Fruit fly (Drosophila melanogaster) whole organism, embryonic: ENCODE results near the gene Dpm2.

Experiments used
- Abd-B ChIP-seq: fragments of 200-800 bp; sonication (Bioruptor generic); optimal IDR thresholded peaks from 2 replicates; lab custom pipeline; 2018; ENCODE audit warnings: missing biosample characterization, mild to moderate bottlenecking, missing genetic modification characterization, moderate library complexity
- Bdp1 ChIP-seq: fragments of 200-800 bp; sonication (Bioruptor generic); optimal IDR thresholded peaks from 3 replicates; lab custom pipeline; 2016; ENCODE audit warnings: missing biosample characterization, missing genetic modification characterization
- Bgb ChIP-seq: fragments of 200-800 bp; sonication (Bioruptor generic); IDR thresholded peaks from 2 replicates; pipeline ENCODE4 v1.3.6; 2022; ENCODE audit warnings: missing biosample characterization, missing genetic modification characterization; ENCODE audit not compliant: partially characterized antibody
- CG10147 ChIP-seq: fragments of 200-800 bp; sonication (Bioruptor generic); optimal IDR thresholded peaks from 2 replicates; lab custom pipeline; 2019; ENCODE audit warnings: missing biosample characterization, mild to moderate bottlenecking, missing genetic modification characterization, moderate library complexity
- CG10209 ChIP-seq: fragments of 200-800 bp; sonication (Bioruptor generic); optimal IDR thresholded peaks from 3 replicates; lab custom pipeline; 2017; ENCODE audit warnings: missing biosample characterization, mild to moderate bottlenecking, missing genetic modification characterization, missing genetic modification reagents
- CG10267 ChIP-seq: fragments of 200-800 bp; sonication (Bioruptor generic); optimal IDR thresholded peaks from 2 replicates; lab custom pipeline; 2018; ENCODE audit warnings: missing biosample characterization, mild to moderate bottlenecking, missing genetic modification characterization, moderate library complexity
- CG11696 ChIP-seq: fragments of 200-800 bp; sonication (Bioruptor generic); IDR thresholded peaks from 2 replicates; pipeline ENCODE4 v1.3.6; 2022; ENCODE audit warnings: missing biosample characterization, missing genetic modification characterization
- CG15479 ChIP-seq: fragments of 200-800 bp; sonication (Bioruptor generic); optimal IDR thresholded peaks from 3 replicates; lab custom pipeline; 2019; ENCODE audit warnings: missing biosample characterization, mild to moderate bottlenecking, missing genetic modification characterization, moderate library complexity
- CG17385 ChIP-seq: fragments of 200-800 bp; sonication (Bioruptor generic); optimal IDR thresholded peaks from 3 replicates; lab custom pipeline; 2018; ENCODE audit warnings: missing biosample characterization, mild to moderate bottlenecking, missing genetic modification characterization
- CG18599 ChIP-seq: fragments of 200-800 bp; sonication (Bioruptor generic); optimal IDR thresholded peaks from 3 replicates; lab custom pipeline; 2017; ENCODE audit warnings: missing biosample characterization, missing genetic modification characterization, mild to moderate bottlenecking, moderate library complexity, missing genetic modification reagents
- CG2129 ChIP-seq: fragments of 200-800 bp; sonication (Bioruptor generic); IDR thresholded peaks from 2 replicates; pipeline ENCODE4 v1.3.6; 2022; ENCODE audit warnings: missing biosample characterization, missing genetic modification characterization; ENCODE audit not compliant: partially characterized antibody
- CG3281 ChIP-seq: fragments of 200-800 bp; sonication (Bioruptor generic); optimal IDR thresholded peaks from 3 replicates; lab custom pipeline; 2017; ENCODE audit warnings: missing biosample characterization, mild to moderate bottlenecking, missing genetic modification characterization
- CG34422 ChIP-seq: fragments of 200-800 bp; sonication (Bioruptor generic); IDR thresholded peaks from 3 replicates; pipeline ENCODE4 v1.3.6; 2022; ENCODE audit warnings: missing biosample characterization, missing genetic modification characterization
- CG4404 ChIP-seq: fragments of 200-800 bp; sonication (Bioruptor generic); IDR thresholded peaks from 2 replicates; pipeline ENCODE4 v1.3.6; 2022; ENCODE audit warnings: missing biosample characterization, missing genetic modification characterization
- CG4617 ChIP-seq: fragments of 200-800 bp; sonication (Bioruptor generic); optimal IDR thresholded peaks from 3 replicates; lab custom pipeline; 2016; ENCODE audit warnings: missing biosample characterization, missing genetic modification characterization, borderline replicate concordance
- CG5245 ChIP-seq: fragments of 200-800 bp; sonication (Bioruptor generic); optimal IDR thresholded peaks from 3 replicates; lab custom pipeline; 2016; ENCODE audit warnings: missing biosample characterization, missing genetic modification characterization
- CG7745 ChIP-seq: fragments of 200-800 bp; sonication (Bioruptor generic); optimal IDR thresholded peaks from 2 replicates; lab custom pipeline; 2018; ENCODE audit warnings: missing biosample characterization, mild to moderate bottlenecking, missing genetic modification characterization, moderate library complexity
- CG7963 ChIP-seq: fragments of 200-800 bp; sonication (Bioruptor generic); IDR thresholded peaks from 3 replicates; pipeline ENCODE4 v1.3.6; 2022; ENCODE audit warnings: missing biosample characterization, missing genetic modification characterization; ENCODE audit not compliant: partially characterized antibody
- CG8765 ChIP-seq: fragments of 200-800 bp; sonication (Bioruptor generic); IDR thresholded peaks from 2 replicates; pipeline ENCODE4 v1.3.6; 2022; ENCODE audit warnings: missing biosample characterization, missing genetic modification characterization
- D ChIP-seq, 2 experiments: fragments of 200-800 bp in 1 of 2; fragments of >200 bp in 1 of 2; sonication (Bioruptor generic) in 1 of 2; optimal IDR thresholded peaks; 2 replicates in 1 of 2; 3 replicates in 1 of 2; lab custom pipeline; 2017; ENCODE audit warnings: mild to moderate bottlenecking in 1 of 2, missing biosample characterization in 1 of 2, missing genetic modification characterization in 1 of 2, missing genetic modification reagents in 1 of 2
- ERR ChIP-seq: fragments of 200-800 bp; sonication (Bioruptor generic); optimal IDR thresholded peaks from 2 replicates; lab custom pipeline; 2016; ENCODE audit warnings: missing biosample characterization, missing genetic modification characterization
- Gsc ChIP-seq: fragments of 200-800 bp; sonication (Bioruptor generic); IDR thresholded peaks from 2 replicates; pipeline ENCODE4 v1.3.6; 2022; ENCODE audit warnings: missing biosample characterization, missing genetic modification characterization
- Hr78 ChIP-seq, 2 experiments: fragments of 200-800 bp in 1 of 2; fragments of >200 bp in 1 of 2; sonication (Bioruptor generic) in 1 of 2; optimal IDR thresholded peaks; 2 replicates each; lab custom pipeline; 2017 to 2019; ENCODE audit warnings: missing biosample characterization in 2 of 2, missing genetic modification characterization in 2 of 2, mild to moderate bottlenecking in 1 of 2, moderate library complexity in 1 of 2
- Lpt ChIP-seq: fragments of >200 bp; optimal IDR thresholded peaks from 2 replicates; lab custom pipeline; 2018; ENCODE audit warnings: missing biosample characterization, missing genetic modification characterization
- MBD-R2 ChIP-seq: fragments of 200-800 bp; sonication (Bioruptor generic); IDR thresholded peaks from 2 replicates; pipeline ENCODE4 v1.3.6; 2022; ENCODE audit warnings: missing biosample characterization, missing genetic modification characterization
- MESR4 ChIP-seq: fragments of 200-800 bp; sonication (Bioruptor generic); optimal IDR thresholded peaks from 2 replicates; lab custom pipeline; 2018; ENCODE audit warnings: missing biosample characterization, mild to moderate bottlenecking, missing genetic modification characterization, moderate library complexity
- Oaz ChIP-seq: fragments of 200-800 bp; sonication (Bioruptor generic); IDR thresholded peaks from 2 replicates; pipeline ENCODE4 v1.3.6; 2022; ENCODE audit warnings: missing biosample characterization, missing genetic modification characterization
- Opbp ChIP-seq: fragments of 200-800 bp; sonication (Bioruptor generic); IDR thresholded peaks from 3 replicates; pipeline ENCODE4 v1.3.6; 2022; ENCODE audit warnings: missing biosample characterization, missing genetic modification characterization; ENCODE audit not compliant: partially characterized antibody
- ara ChIP-seq: fragments of 200-800 bp; sonication (Bioruptor generic); IDR thresholded peaks from 2 replicates; pipeline ENCODE4 v1.3.6; 2022; ENCODE audit warnings: missing biosample characterization, missing genetic modification characterization
- ase ChIP-seq: fragments of 200-800 bp; sonication (Bioruptor generic); IDR thresholded peaks from 3 replicates; pipeline ENCODE4 v1.3.6; 2022; ENCODE audit warnings: missing biosample characterization, missing genetic modification characterization
- bbx ChIP-seq: fragments of 200-800 bp; sonication (Bioruptor generic); IDR thresholded peaks from 2 replicates; pipeline ENCODE4 v1.3.6; 2022; ENCODE audit warnings: missing biosample characterization, missing genetic modification characterization; ENCODE audit not compliant: partially characterized antibody
- bigmax ChIP-seq: fragments of 200-800 bp; sonication (Bioruptor generic); optimal IDR thresholded peaks from 2 replicates; lab custom pipeline; 2018; ENCODE audit warnings: missing biosample characterization, mild to moderate bottlenecking, missing genetic modification characterization
- dmrt11E ChIP-seq: fragments of 200-800 bp; sonication (Bioruptor generic); optimal IDR thresholded peaks from 3 replicates; lab custom pipeline; 2018; ENCODE audit warnings: missing biosample characterization, mild to moderate bottlenecking, missing genetic modification characterization, moderate library complexity
- gce ChIP-seq: fragments of 200-800 bp; sonication (Bioruptor generic); IDR thresholded peaks from 3 replicates; pipeline ENCODE4 v1.3.6; 2022; ENCODE audit warnings: missing biosample characterization, missing genetic modification characterization
- gt ChIP-seq: fragments of 200-800 bp; sonication (Bioruptor generic); IDR thresholded peaks from 2 replicates; pipeline ENCODE4 v1.3.6; 2022; ENCODE audit warnings: missing biosample characterization, missing genetic modification characterization
- her ChIP-seq: fragments of 200-800 bp; sonication (Bioruptor generic); optimal IDR thresholded peaks from 2 replicates; lab custom pipeline; 2016; ENCODE audit warnings: missing biosample characterization, missing genetic modification characterization
- luna ChIP-seq: fragments of 200-800 bp; sonication (Bioruptor generic); optimal IDR thresholded peaks from 2 replicates; lab custom pipeline; 2016; ENCODE audit warnings: missing biosample characterization, missing genetic modification characterization
- sd ChIP-seq: fragments of 200-800 bp; sonication (Bioruptor generic); optimal IDR thresholded peaks from 3 replicates; lab custom pipeline; 2018; ENCODE audit warnings: missing biosample characterization, mild to moderate bottlenecking, missing genetic modification characterization, moderate library complexity
- sim ChIP-seq: fragments of 200-800 bp; sonication (Bioruptor generic); IDR thresholded peaks from 2 replicates; pipeline ENCODE4 v1.3.6; 2022; ENCODE audit warnings: missing biosample characterization, missing genetic modification characterization
- sna ChIP-seq: fragments of 200-800 bp; sonication (Bioruptor generic); IDR thresholded peaks from 2 replicates; pipeline ENCODE4 v1.3.6; 2022; ENCODE audit warnings: missing biosample characterization, missing genetic modification characterization; ENCODE audit not compliant: partially characterized antibody
- stc ChIP-seq: fragments of 200-800 bp; sonication (Bioruptor generic); IDR thresholded peaks from 2 replicates; pipeline ENCODE4 v1.3.6; 2022; ENCODE audit warnings: missing biosample characterization, missing genetic modification characterization
- tio ChIP-seq: fragments of 200-800 bp; sonication (Bioruptor generic); optimal IDR thresholded peaks from 2 replicates; lab custom pipeline; 2017; ENCODE audit warnings: missing biosample characterization, missing genetic modification characterization, inconsistent platforms
- usp ChIP-seq: fragments of >200 bp; optimal IDR thresholded peaks from 2 replicates; lab custom pipeline; 2017; ENCODE audit warnings: missing biosample characterization, missing genetic modification characterization

Gene Dpm2

DNA sequence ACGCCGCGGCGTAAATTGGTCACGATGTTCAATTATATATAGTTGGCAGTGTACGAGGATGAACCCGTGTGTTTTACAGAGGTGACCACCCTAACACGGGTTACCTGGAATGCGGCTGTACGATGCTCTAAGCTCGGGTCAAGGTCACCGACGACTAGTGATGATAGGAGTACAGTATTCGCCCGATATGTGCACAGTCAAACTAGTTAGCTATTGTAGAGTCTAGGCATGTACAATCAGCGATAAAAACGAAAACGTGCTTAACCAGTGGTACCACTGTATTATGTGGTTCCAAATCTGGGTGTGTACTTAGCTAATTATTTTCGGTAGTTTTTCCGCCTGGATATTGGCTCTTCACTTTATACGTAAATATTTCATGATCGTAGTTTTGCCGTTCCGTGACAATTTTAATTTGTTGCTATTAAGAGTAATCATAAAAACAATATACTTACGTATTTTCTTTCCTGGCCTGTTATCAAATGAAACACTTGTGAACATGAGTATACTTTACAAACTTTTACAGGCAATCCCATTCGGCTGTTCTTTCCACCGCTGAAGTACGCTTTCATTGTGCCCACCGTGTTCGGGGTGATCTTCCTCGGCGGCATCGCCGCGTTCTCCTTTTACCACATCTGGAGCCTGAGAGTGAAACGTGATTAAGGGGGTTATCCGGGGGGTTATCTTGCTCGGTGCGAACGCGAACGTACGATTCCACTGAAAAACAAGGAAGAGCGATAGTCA is 807 bp downstream of the Dpm2 start (continued):
- TF ChIP-seq ERR (GFP tag; lab: Kevin White, UChicago): peak; percentile 57
- TF ChIP-seq luna: peak; percentile 21
- TF ChIP-seq Lpt (GFP tag; lab: Kevin White, UChicago): no peak
- TF ChIP-seq stc: peak; percentile 13; the same call in 1 of the 2 replicates
- peak; percentile 26; the same call in 1 of the 2 replicates for TF ChIP-seq ara
- peak in 1 of 2 experiments; percentile 97 for TF ChIP-seq Hr78 (GFP tag; optimal IDR thresholded peaks at IDR 0.05; lab: Kevin White, UChicago)

DNA sequence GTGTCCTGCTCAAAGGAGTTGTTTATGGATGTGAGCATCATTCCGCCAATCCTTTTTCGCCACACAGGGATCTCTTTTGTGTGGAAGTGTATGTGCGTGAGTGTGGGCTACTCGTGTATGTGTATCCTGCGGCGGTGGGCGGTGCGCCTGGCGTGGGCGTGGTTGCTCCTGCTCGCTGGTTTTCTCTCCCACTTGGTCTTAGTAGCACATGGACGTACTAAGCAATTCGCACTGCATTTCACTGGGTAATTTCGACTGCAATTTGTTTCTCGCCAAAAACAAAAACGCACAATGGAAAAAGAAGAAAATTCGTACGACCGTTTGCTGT is 6.2 kb downstream of the Dpm2 start:
- TF ChIP-seq Abd-B (GFP tag; lab: Kevin White, UChicago) (no peak), gt (no peak), Bgb (peak; percentile 5; the same call in 1 of the 2 replicates), CG10267 (tag; lab: Kevin White, UChicago) (no peak), CG7963 (GFP tag; lab: Robert Waterston, UW) (0 out of 3 replicates have a peak, but pooled peaks have one; percentile 35), bbx (peak; percentile 28; the same call in 1 of the 2 replicates), ase (GFP tag; lab: Robert Waterston, UW) (no peak), CG17385 (GFP tag; lab: Kevin White, UChicago) (peak; percentile 73), dmrt11E (tag; lab: Kevin White, UChicago) (no peak), MESR4 (peak; percentile 96), tio (GFP tag; lab: Kevin White, UChicago) (no peak), CG3281 (GFP tag; lab: Kevin White, UChicago) (no peak), CG15479 (GFP tag; lab: Kevin White, UChicago) (no peak), CG4617 (GFP tag; lab: Kevin White, UChicago) (peak; percentile 71), sna (GFP tag; lab: Robert Waterston, UW) (0 out of 2 replicates have a peak, but pooled peaks have one; percentile 20), D (optimal IDR thresholded peaks at IDR 0.05; lab: Kevin White, UChicago) (peak; percentile 62), D (GFP tag; optimal IDR thresholded peaks at IDR 0.05; lab: Kevin White, UChicago) (no peak)

- no peak for TF ChIP-seq Bdp1 (GFP tag; lab: Kevin White, UChicago)
- TF ChIP-seq CG5245 (GFP tag; lab: Kevin White, UChicago): no peak
- no peak for TF ChIP-seq CG10147 (GFP tag; lab: Kevin White, UChicago)
- no peak for TF ChIP-seq usp (GFP tag; lab: Kevin White, UChicago)
- TF ChIP-seq CG2129: no peak
- TF ChIP-seq Oaz (GFP tag; lab: Robert Waterston, UW): no peak
- no peak for TF ChIP-seq CG7963 (GFP tag; lab: Robert Waterston, UW)
- TF ChIP-seq CG4404 (GFP tag; lab: Robert Waterston, UW): no peak
- peak; percentile 25 for TF ChIP-seq CG10209 (GFP tag; lab: Kevin White, UChicago)
- no peak for TF ChIP-seq sd
- no peak for TF ChIP-seq bigmax (GFP tag; lab: Kevin White, UChicago)
- no peak for TF ChIP-seq CG11696 (GFP tag; lab: Robert Waterston, UW)
- peak; percentile 43 for TF ChIP-seq CG18599 (GFP tag; lab: Kevin White, UChicago)
- TF ChIP-seq ERR (GFP tag; lab: Kevin White, UChicago): no peak
- TF ChIP-seq MBD-R2: no peak
- no peak for TF ChIP-seq sim (GFP tag; lab: Robert Waterston, UW)
- no peak for TF ChIP-seq her (GFP tag; lab: Kevin White, UChicago)
- no peak for TF ChIP-seq Gsc
- TF ChIP-seq gce (GFP tag; lab: Robert Waterston, UW): no peak
- TF ChIP-seq CG8765 (GFP tag; lab: Robert Waterston, UW): no peak
- TF ChIP-seq CG7745 (tag; lab: Kevin White, UChicago): no peak
- 0 out of 3 replicates have a peak, but pooled peaks have one; percentile 20 for TF ChIP-seq CG34422 (GFP tag; lab: Robert Waterston, UW)
- TF ChIP-seq Opbp: no peak
Observed at dm6 chr3L:3325925-3326903, 6.9 kb downstream of the Dpm2 start, which contains the start of gene Gtpx. TSS of gene Gtpx (plus strand) at chr3L:3326265.
